Worm (Caenorhabditis elegans): ENCODE results near the gene hot-4.

The hot-4 gene

DNA sequence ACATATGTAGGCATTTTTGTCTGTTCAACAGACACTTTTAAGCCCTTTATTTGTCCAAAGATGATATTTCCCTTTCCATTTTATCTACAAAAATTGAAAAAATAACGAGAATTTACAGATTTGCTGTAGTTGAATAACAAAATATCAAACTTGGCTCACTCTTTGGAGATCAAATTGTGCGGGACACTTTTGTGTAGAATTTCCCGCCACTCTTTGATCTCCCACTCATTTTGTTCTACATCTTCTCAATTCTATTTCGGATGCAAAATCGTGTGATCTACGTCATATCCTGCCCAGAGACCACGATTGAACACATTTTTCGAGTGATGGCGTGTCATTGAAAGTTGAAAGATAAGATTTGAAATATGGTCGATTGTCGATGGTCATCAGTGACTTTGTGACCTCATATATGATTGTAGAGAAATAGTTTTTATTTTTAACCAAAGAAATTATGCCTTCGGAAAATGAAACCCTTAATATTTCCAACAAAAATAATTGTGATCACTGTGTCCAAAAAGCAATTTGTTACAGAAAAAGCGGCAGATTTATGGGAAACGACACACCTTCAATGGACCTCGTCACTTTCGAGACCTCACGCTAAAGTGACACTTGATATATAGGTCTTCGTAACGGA lies at the start of gene hot-4:
Gene hot-4, plus strand, starts transcription at position 584 of the 634 bp plus-strand sequence.
- TF ChIP-seq nhr-2 (tag; optimal IDR thresholded peaks at IDR 0.05) (no peak), mab-5 (tag; optimal IDR thresholded peaks at IDR 0.05) (no peak)

DNA sequence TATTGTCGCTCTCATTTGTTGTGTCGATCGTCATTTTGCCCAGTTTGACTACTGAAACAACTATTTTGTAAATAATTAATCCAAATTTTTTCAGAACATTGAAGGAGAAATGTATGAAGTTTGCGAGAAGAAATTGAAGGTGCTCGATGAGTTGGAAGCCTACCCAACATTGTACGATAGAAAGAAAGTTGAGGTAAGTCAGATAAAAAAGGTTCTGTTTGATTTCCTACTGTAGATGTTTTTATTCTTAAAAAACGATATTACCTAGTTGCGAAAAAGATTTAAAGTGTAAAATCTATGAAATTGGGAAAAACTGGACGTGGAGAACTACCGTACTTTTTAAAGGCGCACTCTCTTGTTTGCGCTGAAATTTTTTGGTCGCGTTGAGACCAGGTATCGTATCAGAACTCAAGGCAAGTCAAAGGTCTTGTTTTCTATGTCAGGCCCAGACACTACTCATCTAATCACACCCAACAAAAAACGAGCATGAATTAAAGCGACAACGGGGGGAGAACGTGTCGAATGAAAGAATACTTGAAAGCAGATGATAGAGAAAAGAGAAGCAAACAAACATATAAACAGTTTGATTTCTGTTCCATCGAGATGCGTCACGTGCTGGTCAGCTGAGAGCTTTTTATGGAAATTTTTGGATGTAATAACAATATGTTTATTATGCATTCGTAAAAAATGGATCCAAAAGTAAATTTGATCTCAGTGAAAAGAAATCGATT lies 48.6 kb upstream of the hot-4 start, which contains the start of gene efk-1:
Gene efk-1, minus strand, starts transcription at position 51 of the 731 bp plus-strand sequence.
- TF ChIP-seq mls-2 (tag; optimal IDR thresholded peaks at IDR 0.05) (no peak), M03D4.4 (tag; optimal IDR thresholded peaks at IDR 0.05) (no peak), ces-1 (GFP tag; optimal IDR thresholded peaks at IDR 0.05) (no peak), flh-1 (GFP tag; optimal IDR thresholded peaks at IDR 0.05) (no peak), mab-5 (tag; optimal IDR thresholded peaks at IDR 0.05) (no peak), nhr-12 (tag; optimal IDR thresholded peaks at IDR 0.05) (no peak), unc-62 (GFP tag; optimal IDR thresholded peaks at IDR 0.05) (no peak), cnd-1 (tag; optimal IDR thresholded peaks at IDR 0.05) (no peak), nhr-28 (tag; optimal IDR thresholded peaks at IDR 0.05) (no peak), ham-2 (GFP tag; optimal IDR thresholded peaks at IDR 0.05) (no peak), drap-1 (GFP tag; optimal IDR thresholded peaks at IDR 0.05) (no peak), sptf-1 (tag; optimal IDR thresholded peaks at IDR 0.05) (no peak), hlh-1 (tag; optimal IDR thresholded peaks at IDR 0.05) (no peak), ztf-11 (tag; optimal IDR thresholded peaks at IDR 0.05) (no peak), ceh-43 (GFP tag; optimal IDR thresholded peaks at IDR 0.05) (no peak)

DNA sequence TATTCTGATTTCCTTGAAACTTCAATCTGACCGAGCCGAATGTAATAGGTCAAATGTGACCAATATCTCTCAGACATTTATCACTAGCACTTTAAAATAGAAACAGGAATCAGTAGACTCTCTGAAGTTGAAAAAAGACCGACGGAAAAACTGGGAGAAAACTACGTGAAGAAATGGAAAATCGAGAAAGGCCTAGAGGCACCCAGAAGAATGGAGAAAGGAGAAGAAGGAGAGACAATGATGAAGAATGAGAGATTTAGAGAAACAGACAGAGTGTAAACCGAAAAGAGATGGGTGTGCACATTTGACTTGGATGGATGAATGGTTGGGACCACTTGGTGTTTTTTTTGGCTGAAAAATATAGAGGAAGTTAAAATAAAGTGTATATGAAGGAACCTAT lies 47.2 kb upstream of the hot-4 start:
- TF ChIP-seq hlh-1 (tag; optimal IDR thresholded peaks at IDR 0.05) (peak; percentile 18), nhr-76 (tag; optimal IDR thresholded peaks at IDR 0.05) (no peak), cnd-1 (tag; optimal IDR thresholded peaks at IDR 0.05) (no peak), ham-2 (GFP tag; optimal IDR thresholded peaks at IDR 0.05) (no peak), lin-32 (GFP tag; optimal IDR thresholded peaks at IDR 0.05) (no peak), snpc-4 (tag; optimal IDR thresholded peaks at IDR 0.05) (no peak), drap-1 (GFP tag; optimal IDR thresholded peaks at IDR 0.05) (no peak), nhr-28 (tag; optimal IDR thresholded peaks at IDR 0.05) (no peak), blmp-1 (tag; optimal IDR thresholded peaks at IDR 0.05) (no peak), lsy-2 (tag; optimal IDR thresholded peaks at IDR 0.05) (peak; percentile 6), nhr-2 (tag; optimal IDR thresholded peaks at IDR 0.05) (no peak), nhr-12 (tag; optimal IDR thresholded peaks at IDR 0.05) (no peak), sem-2 (GFP tag; optimal IDR thresholded peaks at IDR 0.05) (no peak), mep-1 (tag; optimal IDR thresholded peaks at IDR 0.05) (no peak), lin-13 (tag; optimal IDR thresholded peaks at IDR 0.05) (no peak), nhr-237 (tag; optimal IDR thresholded peaks at IDR 0.05) (peak; percentile 13), unc-120 (tag; optimal IDR thresholded peaks at IDR 0.05; ENCODE audit: poor library complexity, severe bottlenecking) (peak; percentile 62), unc-62 (GFP tag; optimal IDR thresholded peaks at IDR 0.05) (peak; percentile 60)

DNA sequence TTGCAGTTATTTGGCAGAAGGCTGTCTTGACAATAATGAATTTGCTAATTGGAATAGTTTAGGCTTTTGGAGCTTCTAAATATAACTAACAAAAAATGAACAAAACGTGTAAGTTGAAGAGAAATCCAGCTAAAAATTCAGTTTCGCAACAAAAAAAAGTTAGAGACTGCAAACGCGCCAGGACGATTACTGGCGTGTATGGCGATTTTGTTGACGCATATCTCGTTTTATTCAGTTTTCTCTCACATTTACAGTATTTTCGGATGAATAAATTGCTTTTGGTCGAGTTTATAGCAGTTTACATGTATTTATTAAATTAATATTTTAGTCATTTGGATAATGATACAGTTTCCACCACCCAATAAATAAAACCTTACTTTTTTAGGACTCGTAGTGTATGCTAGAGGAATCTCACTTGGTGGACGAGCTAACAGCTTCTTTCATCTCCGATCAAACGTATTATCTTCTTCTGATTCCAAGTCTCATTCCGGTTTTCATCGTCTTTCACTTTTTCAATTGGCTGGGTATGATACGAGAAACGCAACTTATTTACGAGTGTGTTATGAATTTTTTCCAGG lies 44.1 kb upstream of the hot-4 start, which contains the start of the genes abcf-3 and F42A10.5:
Gene abcf-3, plus strand, starts transcription at position 384 of the 578 bp plus-strand sequence.
Gene F42A10.5, minus strand, starts transcription at position 458 of the 578 bp plus-strand sequence.
- peak; percentile 37 for TF ChIP-seq mep-1 (tag; optimal IDR thresholded peaks at IDR 0.05)
- no peak for TF ChIP-seq tbx-8 (GFP tag; optimal IDR thresholded peaks at IDR 0.05)
- no peak for TF ChIP-seq hlh-1 (tag; optimal IDR thresholded peaks at IDR 0.05)
- no peak for TF ChIP-seq drap-1 (GFP tag; optimal IDR thresholded peaks at IDR 0.05)
- no peak for TF ChIP-seq snpc-4 (tag; optimal IDR thresholded peaks at IDR 0.05)
- TF ChIP-seq flh-1 (GFP tag; optimal IDR thresholded peaks at IDR 0.05) = no peak
- TF ChIP-seq nhr-76 (tag; optimal IDR thresholded peaks at IDR 0.05) = no peak
- peak; percentile 16 for TF ChIP-seq nhr-237 (tag; optimal IDR thresholded peaks at IDR 0.05)
- no peak for TF ChIP-seq nhr-2 (tag; optimal IDR thresholded peaks at IDR 0.05)
- TF ChIP-seq blmp-1 (tag; optimal IDR thresholded peaks at IDR 0.05) = no peak
- TF ChIP-seq ceh-83 (GFP tag; optimal IDR thresholded peaks at IDR 0.05) = peak; percentile 33
- TF ChIP-seq unc-62 (GFP tag; optimal IDR thresholded peaks at IDR 0.05) = no peak
- no peak for TF ChIP-seq mls-2 (tag; optimal IDR thresholded peaks at IDR 0.05)
- TF ChIP-seq nhr-12 (tag; optimal IDR thresholded peaks at IDR 0.05) = no peak
- TF ChIP-seq elt-1 (tag; optimal IDR thresholded peaks at IDR 0.05; ENCODE audit: borderline replicate concordance, insufficient read depth) = no peak
- TF ChIP-seq elt-3 (tag; optimal IDR thresholded peaks at IDR 0.05) = no peak
- TF ChIP-seq unc-120 (tag; optimal IDR thresholded peaks at IDR 0.05; ENCODE audit: poor library complexity, severe bottlenecking) = no peak
- TF ChIP-seq mab-5 (tag; optimal IDR thresholded peaks at IDR 0.05) = no peak
- TF ChIP-seq nhr-28 (tag; optimal IDR thresholded peaks at IDR 0.05) = no peak
- no peak for TF ChIP-seq ham-2 (GFP tag; optimal IDR thresholded peaks at IDR 0.05)
- no peak for TF ChIP-seq cnd-1 (tag; optimal IDR thresholded peaks at IDR 0.05)
- TF ChIP-seq bed-3 (GFP tag; optimal IDR thresholded peaks at IDR 0.05) = no peak
- TF ChIP-seq sptf-1 (tag; optimal IDR thresholded peaks at IDR 0.05) = peak; percentile 16
- TF ChIP-seq ztf-11 (tag; optimal IDR thresholded peaks at IDR 0.05) = no peak
- TF ChIP-seq pha-4 (tag; optimal IDR thresholded peaks at IDR 0.05) = peak; percentile 38
- TF ChIP-seq ceh-43 (GFP tag; optimal IDR thresholded peaks at IDR 0.05) = no peak
- no peak for TF ChIP-seq ceh-39 (tag; optimal IDR thresholded peaks at IDR 0.05)
- peak; percentile 63 for TF ChIP-seq lin-13 (tag; optimal IDR thresholded peaks at IDR 0.05)
- no peak for TF ChIP-seq sem-2 (GFP tag; optimal IDR thresholded peaks at IDR 0.05)
- TF ChIP-seq M03D4.4 (tag; optimal IDR thresholded peaks at IDR 0.05) = no peak
- TF ChIP-seq zip-8 (tag; optimal IDR thresholded peaks at IDR 0.05) = no peak
- TF ChIP-seq unc-39 (tag; optimal IDR thresholded peaks at IDR 0.05) = no peak
- no peak for TF ChIP-seq ces-1 (GFP tag; optimal IDR thresholded peaks at IDR 0.05)
- TF ChIP-seq lsy-2 (tag; optimal IDR thresholded peaks at IDR 0.05) = peak; percentile 70
- no peak for TF ChIP-seq lin-32 (GFP tag; optimal IDR thresholded peaks at IDR 0.05)
